Worm (Caenorhabditis elegans) whole organism, L4 larva: ENCODE data around the gene srw-51.
A peak's percentile ranks its signal among the peaks of the same experiment; 100 is the strongest.

ENCODE experiments used
- D1046.2 ChIP-seq: fragments of 200-800 bp; sonication (Bioruptor generic); IDR thresholded peaks from 2 replicates; pipeline ENCODE4 v1.3.6; 2022; ENCODE audit warnings: missing genetic modification characterization, missing compliant biosample characterization
- Y105C5A.15 ChIP-seq: fragments of 200-800 bp; sonication (Bioruptor generic); IDR thresholded peaks from 2 replicates; pipeline ENCODE4 v1.3.6; 2022; ENCODE audit warnings: missing genetic modification characterization, missing compliant biosample characterization
- Y48G9A.11 ChIP-seq: fragments of 200-800 bp; sonication (Bioruptor generic); IDR thresholded peaks from 2 replicates; pipeline ENCODE4 v1.3.6; 2022; ENCODE audit warnings: missing genetic modification reagents, missing genetic modification characterization, missing compliant biosample characterization
- ZK337.2 ChIP-seq: fragments of 200-800 bp; sonication (Bioruptor generic); IDR thresholded peaks from 2 replicates; pipeline ENCODE4 v1.3.6; 2022; ENCODE audit warnings: missing genetic modification reagents, missing genetic modification characterization, missing compliant biosample characterization
- aha-1 ChIP-seq: fragments of 150-350 bp; peaks from one replicate; lab custom pipeline; 2014; ENCODE audit warnings: missing biosample characterization, missing genetic modification characterization
- arid-1 ChIP-seq: fragments of 200-800 bp; sonication (Bioruptor generic); conservative IDR thresholded peaks from 2 replicates; pipeline ENCODE4 v1.3.6; 2022; ENCODE audit warnings: missing genetic modification reagents, missing genetic modification characterization, missing compliant biosample characterization
- attf-4 ChIP-seq: sonication (generic microtip); optimal IDR thresholded peaks from 3 replicates; lab custom pipeline; 2017; ENCODE audit warnings: missing biosample characterization, missing genetic modification characterization
- ceh-20 ChIP-seq: fragments of 200-800 bp; sonication (Bioruptor generic); IDR thresholded peaks from 2 replicates; pipeline ENCODE4 v1.3.6; 2022; ENCODE audit warnings: missing genetic modification reagents, missing genetic modification characterization, missing compliant biosample characterization
- ceh-44 ChIP-seq: fragments of 200-800 bp; sonication (Bioruptor generic); IDR thresholded peaks from 2 replicates; pipeline ENCODE4 v1.3.6; 2022; ENCODE audit warnings: missing genetic modification reagents, missing genetic modification characterization, missing compliant biosample characterization
- ceh-62 ChIP-seq: sonication (generic microtip); optimal IDR thresholded peaks from 2 replicates; lab custom pipeline; 2017; ENCODE audit warnings: missing biosample characterization, missing genetic modification characterization
- ceh-82 ChIP-seq: sonication (generic microtip); optimal IDR thresholded peaks from 2 replicates; lab custom pipeline; 2017; ENCODE audit warnings: missing biosample characterization, missing genetic modification characterization
- cey-2 ChIP-seq: sonication (generic microtip); optimal IDR thresholded peaks from 3 replicates; lab custom pipeline; 2017; ENCODE audit warnings: missing genetic modification characterization, mild to moderate bottlenecking, missing compliant biosample characterization, antibody characterized with exemption, borderline replicate concordance; ENCODE audit not compliant: insufficient read depth
- daf-19 ChIP-seq: fragments of 200-800 bp; sonication (Bioruptor generic); conservative IDR thresholded peaks from 2 replicates; pipeline ENCODE4 v1.3.6; 2022; ENCODE audit warnings: missing genetic modification characterization, missing compliant biosample characterization
- dpl-1 ChIP-seq: fragments of 150-350 bp; optimal IDR thresholded peaks from 2 replicates; lab custom pipeline; 2014; ENCODE audit warnings: missing biosample characterization, missing genetic modification reagents, missing genetic modification characterization
- egl-27 ChIP-seq: sonication (generic microtip); optimal IDR thresholded peaks from 3 replicates; lab custom pipeline; 2017; ENCODE audit warnings: missing biosample characterization, missing genetic modification reagents, missing genetic modification characterization
- egl-43 ChIP-seq: fragments of 200-800 bp; sonication (Bioruptor generic); IDR thresholded peaks from 2 replicates; pipeline ENCODE4 v1.3.6; 2022; ENCODE audit warnings: missing genetic modification reagents, missing genetic modification characterization, missing compliant biosample characterization
- hlh-11 ChIP-seq: fragments of 200-800 bp; sonication (Bioruptor generic); optimal IDR thresholded peaks from 2 replicates; lab custom pipeline; 2018; ENCODE audit warnings: mild to moderate bottlenecking, missing genetic modification characterization, missing compliant biosample characterization
- nhr-102 ChIP-seq: sonication (generic microtip); optimal IDR thresholded peaks from 2 replicates; lab custom pipeline; 2016; ENCODE audit warnings: mild to moderate bottlenecking, missing genetic modification characterization, moderate library complexity, missing compliant biosample characterization
- nhr-11 ChIP-seq: fragments of 150-350 bp; optimal IDR thresholded peaks from 2 replicates; lab custom pipeline; 2014; ENCODE audit warnings: missing biosample characterization, missing genetic modification characterization
- nhr-111 ChIP-seq: fragments of 200-800 bp; sonication (Bioruptor generic); optimal IDR thresholded peaks from 2 replicates; lab custom pipeline; 2018; ENCODE audit warnings: mild to moderate bottlenecking, missing genetic modification characterization, missing compliant biosample characterization
- nhr-28 ChIP-seq: fragments of 150-350 bp; optimal IDR thresholded peaks from 2 replicates; lab custom pipeline; 2014; ENCODE audit warnings: missing biosample characterization, missing genetic modification characterization
- nhr-42 ChIP-seq: fragments of 200-800 bp; sonication (Bioruptor generic); IDR thresholded peaks from 2 replicates; pipeline ENCODE4 v1.3.6; 2022; ENCODE audit warnings: missing genetic modification characterization, missing compliant biosample characterization
- nhr-48 ChIP-seq: sonication (generic microtip); optimal IDR thresholded peaks from 2 replicates; lab custom pipeline; 2016; ENCODE audit warnings: mild to moderate bottlenecking, missing genetic modification characterization, missing compliant biosample characterization
- pha-4 ChIP-seq, 2 experiments: fragments of 150-350 bp in 1 of 2; fragments of 200-800 bp in 1 of 2; sonication (Bioruptor generic) in 1 of 2; IDR thresholded peaks in 1 of 2; optimal IDR thresholded peaks in 1 of 2; 2 replicates each; pipeline versions ENCODE4 v1.3.6 to Lab custom; 2014 to 2022; ENCODE audit warnings: missing genetic modification characterization in 2 of 2, missing genetic modification reagents in 2 of 2, missing biosample characterization in 1 of 2, missing compliant biosample characterization in 1 of 2
- php-3 ChIP-seq: fragments of 200-800 bp; sonication (Bioruptor generic); IDR thresholded peaks from 2 replicates; pipeline ENCODE4 v1.3.6; 2022; ENCODE audit warnings: missing genetic modification reagents, missing genetic modification characterization, missing compliant biosample characterization
- saeg-2 ChIP-seq: fragments of 200-800 bp; sonication (Bioruptor generic); IDR thresholded peaks from 2 replicates; pipeline ENCODE4 v1.3.6; 2022; ENCODE audit warnings: missing genetic modification reagents, missing genetic modification characterization, missing compliant biosample characterization
- set-16 ChIP-seq: fragments of 200-800 bp; sonication (Bioruptor generic); IDR thresholded peaks from 2 replicates; pipeline ENCODE4 v1.3.6; 2022; ENCODE audit warnings: missing genetic modification reagents, missing genetic modification characterization, missing compliant biosample characterization
- zfp-2 ChIP-seq: sonication (generic microtip); optimal IDR thresholded peaks from 2 replicates; lab custom pipeline; 2016; ENCODE audit warnings: mild to moderate bottlenecking, missing genetic modification characterization, missing compliant biosample characterization
- zip-11 ChIP-seq: fragments of 200-800 bp; sonication (Bioruptor generic); IDR thresholded peaks from 2 replicates; pipeline ENCODE4 v1.3.6; 2022; ENCODE audit warnings: missing genetic modification characterization, missing compliant biosample characterization
- ztf-7 ChIP-seq: fragments of 150-350 bp; optimal IDR thresholded peaks from 2 replicates; lab custom pipeline; 2014; ENCODE audit warnings: missing biosample characterization, missing genetic modification characterization

Gene srw-51

ce11 chrV:17165409-17165808 is 5.3 kb downstream of the srw-51 start, which contains the start of gene srh-102:
TSS of gene srh-102 (minus strand) at chrV:17165509.
- TF ChIP-seq Y48G9A.11: no peak
- no peak for TF ChIP-seq ceh-62
- TF ChIP-seq saeg-2 (GFP tag; lab: Robert Waterston, UW): no peak
- no peak for TF ChIP-seq arid-1 (GFP tag; lab: Robert Waterston, UW)
- TF ChIP-seq php-3 (GFP tag; lab: Robert Waterston, UW): no peak
- TF ChIP-seq hlh-11: no peak
- TF ChIP-seq attf-4 (tag; lab: Kevin White, UChicago): no peak
- TF ChIP-seq egl-27 (tag; lab: Kevin White, UChicago): no peak
- no peak for TF ChIP-seq nhr-102
- TF ChIP-seq ceh-82 (tag; lab: Kevin White, UChicago): no peak
- no peak for TF ChIP-seq nhr-48 (tag; lab: Kevin White, UChicago)
- no peak for TF ChIP-seq dpl-1

- TF ChIP-seq php-3 (GFP tag; lab: Robert Waterston, UW): no peak
- TF ChIP-seq nhr-28 (tag; lab: Kevin White, UChicago): peak; percentile 11
Observed at ce11 chrV:17159430-17159924, 11.2 kb downstream of the srw-51 start, which contains the start of gene F40D4.12. TSS of gene F40D4.12 (plus strand) at chrV:17159874.

- no peak for TF ChIP-seq daf-19 (GFP tag; lab: Robert Waterston, UW)
- TF ChIP-seq Y105C5A.15: no peak
- TF ChIP-seq nhr-102: no peak
- no peak for TF ChIP-seq D1046.2 (GFP tag; lab: Robert Waterston, UW)
- no peak for TF ChIP-seq ceh-20 (GFP tag; lab: Robert Waterston, UW)
- no peak for TF ChIP-seq nhr-42
- no peak for TF ChIP-seq cey-2 (tag; lab: Kevin White, UChicago)
- no peak for TF ChIP-seq zfp-2
Observed at ce11 chrV:17157154-17157553, 13.6 kb downstream of the srw-51 start, which contains the start of gene F40D4.13. TSS of gene F40D4.13 (minus strand) at chrV:17157254.

- TF ChIP-seq ceh-44 (no peak), egl-43 (GFP tag; lab: Robert Waterston, UW) (no peak), pha-4 (GFP tag; IDR thresholded peaks at IDR 0.05; lab: Robert Waterston, UW) (no peak), pha-4 (tag; optimal IDR thresholded peaks at IDR 0.05; lab: Kevin White, UChicago) (no peak)
Observed at ce11 chrV:17155384-17155858, 15.3 kb downstream of the srw-51 start, which contains the start of gene F40D4.17. TSS of gene F40D4.17 (minus strand) at chrV:17155434.

ce11 chrV:17154944-17155343 is 15.8 kb downstream of the srw-51 start:
- TF ChIP-seq zip-11 (GFP tag; lab: Robert Waterston, UW) (no peak), ztf-7 (tag; lab: Kevin White, UChicago) (no peak), nhr-11 (tag; lab: Kevin White, UChicago) (no peak), aha-1 (tag; lab: Kevin White, UChicago) (peak; percentile 91), nhr-111 (GFP tag; lab: Kevin White, UChicago) (no peak)

- no peak for TF ChIP-seq ZK337.2 (GFP tag; lab: Robert Waterston, UW)
- TF ChIP-seq aha-1 (tag; lab: Kevin White, UChicago): peak; percentile 95
- TF ChIP-seq set-16: peak; percentile 47; the same call in 1 of the 2 replicates
Observed at ce11 chrV:17151292-17151691, 19.4 kb downstream of the srw-51 start.
